Worm (Caenorhabditis elegans) whole organism, L2 larva: ENCODE results near the gene T28A8.6.

Experiments used
- C34F6.9 ChIP-seq: fragments of 150-350 bp; optimal IDR thresholded peaks from 2 replicates; lab custom pipeline; 2014; ENCODE audit warnings: missing biosample characterization, missing genetic modification characterization
- F13H6.1 ChIP-seq: sonication (generic microtip); optimal IDR thresholded peaks from 2 replicates; lab custom pipeline; 2016; ENCODE audit warnings: missing genetic modification characterization, missing compliant biosample characterization
- R02D3.7 ChIP-seq: fragments of 150-350 bp; optimal IDR thresholded peaks from 2 replicates; lab custom pipeline; 2014; ENCODE audit warnings: missing biosample characterization, missing genetic modification characterization
- Y55F3AM.14 ChIP-seq: fragments of 200-800 bp; sonication (Bioruptor generic); optimal IDR thresholded peaks from 2 replicates; lab custom pipeline; 2018; ENCODE audit warnings: mild to moderate bottlenecking, missing genetic modification characterization, missing compliant biosample characterization
- ZK546.5 ChIP-seq: sonication (generic microtip); optimal IDR thresholded peaks from 2 replicates; lab custom pipeline; 2017; ENCODE audit warnings: missing biosample characterization, missing genetic modification characterization
- alr-1 ChIP-seq: fragments of 150-350 bp; optimal IDR thresholded peaks from 2 replicates; lab custom pipeline; 2014; ENCODE audit warnings: missing biosample characterization, missing genetic modification characterization
- aly-2 ChIP-seq: fragments of 150-350 bp; optimal IDR thresholded peaks from 2 replicates; lab custom pipeline; 2014; ENCODE audit warnings: missing biosample characterization, missing genetic modification characterization
- ama-1 ChIP-seq: fragments of 150-350 bp; optimal IDR thresholded peaks from 2 replicates; lab custom pipeline; 2018; ENCODE audit warnings: inconsistent platforms
- blmp-1 ChIP-seq: sonication (generic microtip); optimal IDR thresholded peaks from 2 replicates; lab custom pipeline; 2017; ENCODE audit warnings: missing genetic modification characterization, mild to moderate bottlenecking, missing compliant biosample characterization, antibody characterized with exemption, moderate library complexity; ENCODE audit not compliant: insufficient read depth
- ceh-16 ChIP-seq: fragments of 150-350 bp; optimal IDR thresholded peaks from 2 replicates; lab custom pipeline; 2014; ENCODE audit warnings: missing biosample characterization, missing genetic modification characterization
- ceh-82 ChIP-seq: fragments of 150-350 bp; optimal IDR thresholded peaks from 2 replicates; lab custom pipeline; 2014; ENCODE audit warnings: missing biosample characterization, missing genetic modification characterization
- crh-2 ChIP-seq: sonication (generic microtip); optimal IDR thresholded peaks from 2 replicates; lab custom pipeline; 2017; ENCODE audit warnings: missing biosample characterization, missing genetic modification characterization
- dmd-4 ChIP-seq: sonication (generic microtip); optimal IDR thresholded peaks from 2 replicates; lab custom pipeline; 2017; ENCODE audit warnings: missing biosample characterization, missing genetic modification characterization
- egl-27 ChIP-seq: sonication (generic microtip); optimal IDR thresholded peaks from 3 replicates; lab custom pipeline; 2017; ENCODE audit warnings: missing biosample characterization, missing genetic modification reagents, missing genetic modification characterization
- elt-1 ChIP-seq: fragments of 150-350 bp; optimal IDR thresholded peaks from 2 replicates; lab custom pipeline; 2014; ENCODE audit warnings: missing biosample characterization, missing genetic modification characterization
- elt-3 ChIP-seq: sonication (generic microtip); optimal IDR thresholded peaks from 2 replicates; lab custom pipeline; 2017; ENCODE audit warnings: missing biosample characterization, missing genetic modification characterization
- fos-1 ChIP-seq: fragments of 150-350 bp; optimal IDR thresholded peaks from 2 replicates; lab custom pipeline; 2014; ENCODE audit warnings: missing biosample characterization, missing genetic modification characterization
- gmeb-1 ChIP-seq: fragments of 150-350 bp; optimal IDR thresholded peaks from 2 replicates; lab custom pipeline; 2014; ENCODE audit warnings: missing biosample characterization, missing genetic modification characterization
- lin-11 ChIP-seq: fragments of 150-350 bp; sonication (generic microtip); optimal IDR thresholded peaks from 2 replicates; lab custom pipeline; 2014; ENCODE audit warnings: missing biosample characterization, missing genetic modification characterization, inconsistent platforms, mixed read lengths
- lin-13 ChIP-seq: fragments of 150-350 bp; optimal IDR thresholded peaks from 2 replicates; lab custom pipeline; 2014; ENCODE audit warnings: missing biosample characterization, missing genetic modification reagents, missing genetic modification characterization
- lin-39 ChIP-seq: fragments of 150-350 bp; optimal IDR thresholded peaks from 2 replicates; lab custom pipeline; 2014; ENCODE audit warnings: missing biosample characterization, missing genetic modification reagents, missing genetic modification characterization
- lsy-2 ChIP-seq, 2 experiments: fragments of 150-350 bp in 1 of 2; sonication (generic microtip) in 1 of 2; optimal IDR thresholded peaks; 2 replicates each; lab custom pipeline; 2014 to 2017; ENCODE audit warnings: missing biosample characterization in 2 of 2, missing genetic modification characterization in 2 of 2
- mab-5 ChIP-seq: fragments of 150-350 bp; optimal IDR thresholded peaks from 2 replicates; lab custom pipeline; 2014; ENCODE audit warnings: missing biosample characterization, missing genetic modification characterization
- mbf-1 ChIP-seq: sonication (generic microtip); optimal IDR thresholded peaks from 2 replicates; lab custom pipeline; 2017; ENCODE audit warnings: missing biosample characterization, missing genetic modification characterization
- mdl-1 ChIP-seq, 2 experiments: fragments of 150-350 bp in 1 of 2; sonication (generic microtip) in 1 of 2; optimal IDR thresholded peaks; 2 replicates each; lab custom pipeline; 2017; ENCODE audit warnings: missing biosample characterization in 2 of 2, missing genetic modification characterization in 2 of 2
- nhr-10 ChIP-seq: sonication (generic microtip); optimal IDR thresholded peaks from 2 replicates; lab custom pipeline; 2017; ENCODE audit warnings: missing biosample characterization, missing genetic modification characterization
- nhr-11 ChIP-seq: fragments of 150-350 bp; optimal IDR thresholded peaks from 2 replicates; lab custom pipeline; 2014; ENCODE audit warnings: missing biosample characterization, missing genetic modification characterization
- nhr-12 ChIP-seq: fragments of 150-350 bp; optimal IDR thresholded peaks from 2 replicates; lab custom pipeline; 2014; ENCODE audit warnings: missing biosample characterization, missing genetic modification characterization
- nhr-129 ChIP-seq: fragments of 150-350 bp; optimal IDR thresholded peaks from 2 replicates; lab custom pipeline; 2014; ENCODE audit warnings: missing biosample characterization, missing genetic modification characterization
- nhr-21 ChIP-seq: fragments of 150-350 bp; optimal IDR thresholded peaks from 2 replicates; lab custom pipeline; 2014; ENCODE audit warnings: missing biosample characterization, missing genetic modification characterization
- nhr-237 ChIP-seq: fragments of 150-350 bp; optimal IDR thresholded peaks from 2 replicates; lab custom pipeline; 2014; ENCODE audit warnings: missing biosample characterization, missing genetic modification characterization
- nhr-25 ChIP-seq: fragments of 150-350 bp; sonication (generic microtip); optimal IDR thresholded peaks from 3 replicates; lab custom pipeline; 2014; ENCODE audit warnings: missing biosample characterization, missing genetic modification characterization
- nhr-6 ChIP-seq: fragments of 150-350 bp; optimal IDR thresholded peaks from 2 replicates; lab custom pipeline; 2014; ENCODE audit warnings: missing biosample characterization, missing genetic modification characterization
- nhr-77 ChIP-seq: fragments of 150-350 bp; optimal IDR thresholded peaks from 2 replicates; lab custom pipeline; 2014; ENCODE audit warnings: missing biosample characterization, missing genetic modification characterization
- peb-1 ChIP-seq: fragments of 150-350 bp; optimal IDR thresholded peaks from 2 replicates; lab custom pipeline; 2014; ENCODE audit warnings: missing biosample characterization, missing genetic modification characterization
- sem-4 ChIP-seq: fragments of 150-350 bp; optimal IDR thresholded peaks from 2 replicates; lab custom pipeline; 2014; ENCODE audit warnings: missing biosample characterization, missing genetic modification reagents, missing genetic modification characterization
- skn-1 ChIP-seq: sonication (generic microtip); optimal IDR thresholded peaks from 2 replicates; lab custom pipeline; 2017; ENCODE audit warnings: missing biosample characterization, missing genetic modification characterization
- sma-3 ChIP-seq: sonication (generic microtip); optimal IDR thresholded peaks from 2 replicates; lab custom pipeline; 2016; ENCODE audit warnings: missing genetic modification reagents, missing genetic modification characterization, missing compliant biosample characterization
- sma-9 ChIP-seq, 2 experiments: fragments of 150-350 bp in 1 of 2; sonication (generic microtip) in 1 of 2; optimal IDR thresholded peaks; 2 replicates each; lab custom pipeline; 2014 to 2016; ENCODE audit warnings: missing genetic modification characterization in 2 of 2, mild to moderate bottlenecking in 1 of 2, missing biosample characterization in 1 of 2, missing compliant biosample characterization in 1 of 2, missing genetic modification reagents in 1 of 2, moderate library complexity in 1 of 2
- snpc-4 ChIP-seq: fragments of 150-350 bp; optimal IDR thresholded peaks from 2 replicates; lab custom pipeline; 2014; ENCODE audit warnings: missing biosample characterization, missing genetic modification characterization
- unc-55 ChIP-seq: fragments of 150-350 bp; sonication (generic microtip); optimal IDR thresholded peaks from 3 replicates; lab custom pipeline; 2014; ENCODE audit warnings: missing biosample characterization, missing genetic modification reagents, missing genetic modification characterization
- unc-62 ChIP-seq: fragments of 150-350 bp; optimal IDR thresholded peaks from 2 replicates; lab custom pipeline; 2014; ENCODE audit warnings: missing biosample characterization, missing genetic modification reagents, missing genetic modification characterization
- zag-1 ChIP-seq: fragments of 150-350 bp; optimal IDR thresholded peaks from 2 replicates; lab custom pipeline; 2014; ENCODE audit warnings: missing biosample characterization, missing genetic modification characterization
- ztf-1 ChIP-seq: fragments of 200-800 bp; sonication (Bioruptor generic); conservative IDR thresholded peaks from 2 replicates; pipeline ENCODE4 v1.3.6; 2022; ENCODE audit warnings: missing genetic modification characterization, missing compliant biosample characterization
- ztf-11 ChIP-seq: sonication (generic microtip); optimal IDR thresholded peaks from 2 replicates; lab custom pipeline; 2017; ENCODE audit warnings: missing biosample characterization, missing genetic modification characterization
- ztf-4 ChIP-seq: fragments of 150-350 bp; optimal IDR thresholded peaks from 2 replicates; lab custom pipeline; 2014; ENCODE audit warnings: missing biosample characterization, missing genetic modification characterization

T28A8.6 gene

ce11 chrIII:13462965-13463783 lies 35.8 kb upstream of the T28A8.6 start, which contains the start of gene ant-1.1 (continued):
- TF ChIP-seq Y55F3AM.14 (GFP tag; lab: Kevin White, UChicago) (peak; percentile 86), sem-4 (tag; lab: Kevin White, UChicago) (peak; percentile 90), skn-1 (tag; lab: Kevin White, UChicago) (no peak), elt-3 (tag; lab: Kevin White, UChicago) (no peak), zag-1 (tag; lab: Kevin White, UChicago) (peak; percentile 85), ama-1 (lab: Kevin White, UChicago) (peak; percentile 92), nhr-77 (peak; percentile 36), ceh-16 (tag; lab: Kevin White, UChicago) (peak; percentile 95), lsy-2 (tag; optimal IDR thresholded peaks at IDR 0.05; lab: Kevin White, UChicago) (peak; percentile 99), peb-1 (tag; lab: Kevin White, UChicago) (no peak), F13H6.1 (peak; percentile 92), gmeb-1 (tag; lab: Kevin White, UChicago) (peak; percentile 97), C34F6.9 (tag; lab: Kevin White, UChicago) (peak; percentile 89), snpc-4 (tag; lab: Kevin White, UChicago) (peak; percentile 81)

- TF ChIP-seq ama-1 (lab: Kevin White, UChicago) (peak; percentile 96), lin-13 (GFP tag; lab: Kevin White, UChicago) (peak; percentile 69), F13H6.1 (peak; percentile 83), sma-9 (GFP tag; optimal IDR thresholded peaks at IDR 0.05; lab: Kevin White, UChicago) (peak; percentile 92), sma-9 (tag; optimal IDR thresholded peaks at IDR 0.05; lab: Kevin White, UChicago) (no peak), ztf-4 (tag; lab: Kevin White, UChicago) (peak; percentile 77), nhr-6 (peak; percentile 60), nhr-25 (peak; percentile 53), mbf-1 (tag; lab: Kevin White, UChicago) (no peak), lin-11 (tag; lab: Kevin White, UChicago) (no peak), ztf-1 (0 out of 2 replicates have a peak, but pooled peaks have one; percentile 20), elt-3 (tag; lab: Kevin White, UChicago) (no peak), egl-27 (peak; percentile 28), mdl-1 (tag; optimal IDR thresholded peaks at IDR 0.05; lab: Kevin White, UChicago) (peak in 1 of 2 experiments; percentile 42), ZK546.5 (peak; percentile 56), gmeb-1 (tag; lab: Kevin White, UChicago) (peak; percentile 60), lin-39 (tag; lab: Kevin White, UChicago) (no peak), aly-2 (tag; lab: Kevin White, UChicago) (peak; percentile 8), nhr-11 (tag; lab: Kevin White, UChicago) (peak; percentile 64), nhr-12 (tag; lab: Kevin White, UChicago) (no peak), peb-1 (tag; lab: Kevin White, UChicago) (no peak), zag-1 (tag; lab: Kevin White, UChicago) (peak; percentile 63), nhr-10 (tag; lab: Kevin White, UChicago) (peak; percentile 33), nhr-21 (tag; lab: Kevin White, UChicago) (peak; percentile 86), dmd-4 (tag; lab: Kevin White, UChicago) (no peak), ztf-11 (tag; lab: Kevin White, UChicago) (no peak), blmp-1 (tag; lab: Kevin White, UChicago) (peak; percentile 53), mab-5 (no peak), unc-55 (GFP tag; lab: Kevin White, UChicago) (peak; percentile 14), alr-1 (tag; lab: Kevin White, UChicago) (no peak), unc-62 (GFP tag; lab: Kevin White, UChicago) (no peak), skn-1 (tag; lab: Kevin White, UChicago) (no peak), lsy-2 (tag; optimal IDR thresholded peaks at IDR 0.05; lab: Kevin White, UChicago) (peak; percentile 38 to 82), crh-2 (peak; percentile 90), nhr-129 (tag; lab: Kevin White, UChicago) (peak; percentile 85), fos-1 (tag; lab: Kevin White, UChicago) (peak; percentile 63), C34F6.9 (tag; lab: Kevin White, UChicago) (peak; percentile 56), nhr-237 (tag; lab: Kevin White, UChicago) (peak; percentile 20), sma-3 (peak; percentile 66), R02D3.7 (tag; lab: Kevin White, UChicago) (no peak), nhr-77 (peak; percentile 23), Y55F3AM.14 (GFP tag; lab: Kevin White, UChicago) (peak; percentile 54), snpc-4 (tag; lab: Kevin White, UChicago) (no peak), elt-1 (tag; lab: Kevin White, UChicago) (no peak), sem-4 (tag; lab: Kevin White, UChicago) (peak; percentile 26), ceh-82 (tag; lab: Kevin White, UChicago) (no peak)
These were observed 34.3 kb upstream of the T28A8.6 start, which contains the start of gene kel-3 for ce11 chrIII:13464493-13465362. Gene kel-3 (plus strand): TSS chrIII:13464820.
